Fruit fly (Drosophila melanogaster) S2 (cell line): Measurements from ENCODE around the gene Prp18.

Experiments used
- CG8478 ChIP-seq: fragments of >200 bp; optimal IDR thresholded peaks from 2 replicates; lab custom pipeline; 2018
- CTCF ChIP-seq, 2 experiments: fragments of >200 bp; optimal IDR thresholded peaks; 2 replicates each; lab custom pipeline; 2018

DNA sequence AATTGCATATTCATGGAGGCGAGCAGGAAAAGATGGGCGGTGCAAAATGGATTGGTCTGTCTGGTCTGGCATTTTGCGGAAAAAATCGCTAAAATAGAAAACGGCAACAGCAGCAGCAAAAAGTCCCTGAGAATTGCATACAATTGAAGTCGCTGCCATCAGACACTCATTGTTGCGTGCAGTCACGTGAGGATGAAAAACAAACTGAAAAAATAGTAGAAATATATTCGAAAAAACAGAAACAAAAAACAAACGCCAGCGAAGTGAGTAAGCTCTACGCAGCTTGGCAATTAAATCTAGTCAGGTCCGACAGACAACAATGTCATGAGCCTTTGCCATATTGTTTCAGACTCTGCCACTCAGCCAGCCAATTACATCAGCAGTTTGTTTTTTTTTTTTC lies 28.2 kb upstream of the Prp18 start:
- TF ChIP-seq CTCF (optimal IDR thresholded peaks at IDR 0.05; lab: Kevin White, UChicago) = no peak
- TF ChIP-seq CG8478 (lab: Kevin White, UChicago) = no peak
